Worm (Caenorhabditis elegans) whole organism, young adult: ENCODE results near the gene C45G9.8.

Source experiments
- ama-1 ChIP-seq, 3 experiments: fragments of 150-350 bp in 1 of 3; sonication (generic microtip) in 2 of 3; optimal IDR thresholded peaks; 2 replicates each; lab custom pipeline; 2014 to 2018; ENCODE audit warnings: missing biosample characterization in 2 of 3, missing genetic modification characterization in 2 of 3, missing genetic modification reagents in 2 of 3
- cebp-1 ChIP-seq, 2 experiments: fragments of 200-800 bp in 1 of 2; sonication (Bioruptor generic) in 1 of 2; sonication (generic microtip) in 1 of 2; IDR thresholded peaks in 1 of 2; optimal IDR thresholded peaks in 1 of 2; 2 replicates each; pipeline versions ENCODE4 v1.3.6 to Lab custom; 2017 to 2022; ENCODE audit warnings: missing compliant biosample characterization in 2 of 2, missing genetic modification characterization in 2 of 2, mild to moderate bottlenecking in 1 of 2, missing genetic modification reagents in 1 of 2, moderate library complexity in 1 of 2
- egrh-3 ChIP-seq: fragments of 200-800 bp; sonication (Bioruptor generic); IDR thresholded peaks from 2 replicates; pipeline ENCODE4 v1.3.6; 2022; ENCODE audit warnings: missing genetic modification reagents, missing genetic modification characterization, missing compliant biosample characterization
- madf-3 ChIP-seq: fragments of 200-800 bp; sonication (Bioruptor generic); IDR thresholded peaks from 2 replicates; pipeline ENCODE4 v1.3.6; 2022; ENCODE audit warnings: missing genetic modification reagents, missing genetic modification characterization, missing compliant biosample characterization
- snpc-3.4 ChIP-seq: sonication (generic microtip); optimal IDR thresholded peaks from 2 replicates; lab custom pipeline; 2017; ENCODE audit warnings: missing genetic modification characterization, mild to moderate bottlenecking, missing compliant biosample characterization, antibody characterized with exemption, moderate library complexity, missing genotype, missing genetic modification reagents
- ztf-26 ChIP-seq: sonication (generic microtip); optimal IDR thresholded peaks from 2 replicates; lab custom pipeline; 2017; ENCODE audit warnings: missing genetic modification characterization, missing compliant biosample characterization

ce11 chrIII:5071509-5071908 lies 18.1 kb upstream of the C45G9.8 start, which contains the start of gene C45G9.12:
- no peak for TF ChIP-seq snpc-3.4 (tag; lab: Kevin White, UChicago)
- no peak for TF ChIP-seq ama-1 (optimal IDR thresholded peaks at IDR 0.05; lab: Kevin White, UChicago)
- TF ChIP-seq ama-1 (GFP tag; optimal IDR thresholded peaks at IDR 0.05; lab: Kevin White, UChicago) = no peak
- TF ChIP-seq cebp-1 (GFP tag; IDR thresholded peaks at IDR 0.05; lab: Robert Waterston, UW) = no peak
- no peak for TF ChIP-seq cebp-1 (tag; optimal IDR thresholded peaks at IDR 0.05; lab: Kevin White, UChicago)
- TF ChIP-seq ztf-26 = no peak
- TF ChIP-seq egrh-3 (GFP tag; lab: Robert Waterston, UW) = no peak
- no peak for TF ChIP-seq madf-3 (GFP tag; lab: Robert Waterston, UW)
